Worm (Caenorhabditis elegans) whole organism, L4/young adult: ENCODE results near the gene abi-1.

Experiments used
- W03F9.2 ChIP-seq: fragments of 150-350 bp; optimal IDR thresholded peaks from 2 replicates; lab custom pipeline; 2014; ENCODE audit warnings: missing biosample characterization, missing genetic modification characterization
- dao-5 ChIP-seq: sonication (generic microtip); optimal IDR thresholded peaks from 2 replicates; lab custom pipeline; 2016; ENCODE audit warnings: missing genotype, missing genetic modification characterization, moderate library complexity, missing compliant biosample characterization
- him-1 ChIP-seq: sonication (generic microtip); optimal IDR thresholded peaks from 2 replicates; lab custom pipeline; 2016; ENCODE audit warnings: missing genotype, missing genetic modification reagents, missing genetic modification characterization, missing compliant biosample characterization

ce11 chrIII:5697266-5697665, 4.7 kb upstream of the abi-1 start, which contains the start of gene B0336.7:
- TF ChIP-seq him-1 (no peak), W03F9.2 (no peak), dao-5 (no peak)
